Worm (Caenorhabditis elegans): ENCODE measurements around the gene dhhc-4.

DNA sequence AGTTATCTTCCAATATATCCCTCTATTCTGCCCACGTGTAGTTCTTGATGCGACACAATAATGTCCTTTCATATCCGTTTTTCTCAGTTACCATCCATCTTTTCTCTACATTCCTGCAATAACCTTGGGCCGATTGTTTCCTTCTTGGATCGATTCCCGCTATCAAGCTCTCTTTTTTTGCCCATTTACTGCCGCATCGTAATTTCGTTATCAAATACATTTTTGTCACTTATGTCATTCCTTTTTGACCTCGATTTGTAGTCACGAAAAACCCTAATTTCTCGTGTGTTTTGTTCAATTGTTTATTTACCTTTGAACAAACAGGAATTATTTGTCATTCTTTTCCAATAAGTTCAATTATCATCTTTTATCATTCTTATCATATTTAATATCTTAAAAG, 17.6 kb downstream of the dhhc-4 start:
- TF ChIP-seq nhr-11 (tag; optimal IDR thresholded peaks at IDR 0.05) (no peak), lsy-2 (tag; optimal IDR thresholded peaks at IDR 0.05) (no peak), ctbp-1 (GFP tag; IDR thresholded peaks at IDR 0.05) (no peak), skn-1 (tag; optimal IDR thresholded peaks at IDR 0.05) (no peak), ceh-82 (tag; optimal IDR thresholded peaks at IDR 0.05) (no peak)
